Fruit fly (Drosophila melanogaster): ENCODE data around the gene CG1637.
A peak's percentile ranks its signal among the peaks of the same experiment; 100 is the strongest.

The CG1637 gene

dm6 chrX:10838962-10839361 is 38.7 kb downstream of the CG1637 start, which contains the start of gene CG15210:
TSS of gene CG15210 (plus strand) at chrX:10839230.
- TF ChIP-seq al (GFP tag; IDR thresholded peaks at IDR 0.05) (no peak), Adf1 (GFP tag; IDR thresholded peaks at IDR 0.05) (peak; percentile 63; the same call in 1 of the 2 replicates), Med (GFP tag) (peak; percentile 49), CG5180 (GFP tag; optimal IDR thresholded peaks at IDR 0.05) (peak; percentile 84)

- TF ChIP-seq org-1 (GFP tag; optimal IDR thresholded peaks at IDR 0.05): no peak
- TF ChIP-seq Dek (tag; optimal IDR thresholded peaks at IDR 0.05): no peak
- no peak for TF ChIP-seq CG12071 (GFP tag; optimal IDR thresholded peaks at IDR 0.05)
- no peak for TF ChIP-seq Dip3 (GFP tag; optimal IDR thresholded peaks at IDR 0.05)
- TF ChIP-seq Opbp (GFP tag; IDR thresholded peaks at IDR 0.05; ENCODE audit: partially characterized antibody): 0 out of 3 replicates have a peak, but pooled peaks have one; percentile 39
- TF ChIP-seq Nf-YB (GFP tag; optimal IDR thresholded peaks at IDR 0.05): no peak
- TF ChIP-seq Hr3 (GFP tag; optimal IDR thresholded peaks at IDR 0.05): no peak
- no peak for TF ChIP-seq Blimp-1 (GFP tag; optimal IDR thresholded peaks at IDR 0.05)
- no peak for TF ChIP-seq Eip74EF (GFP tag; optimal IDR thresholded peaks at IDR 0.05)
- no peak for TF ChIP-seq CG4360 (GFP tag; IDR thresholded peaks at IDR 0.05)
- TF ChIP-seq CG10431 (GFP tag; optimal IDR thresholded peaks at IDR 0.05): no peak
- TF ChIP-seq CG4328 (GFP tag; optimal IDR thresholded peaks at IDR 0.05): no peak
- TF ChIP-seq Doc3 (GFP tag; IDR thresholded peaks at IDR 0.05; ENCODE audit: partially characterized antibody): no peak
- no peak for TF ChIP-seq CG4820 (GFP tag; optimal IDR thresholded peaks at IDR 0.05)
- TF ChIP-seq ash1 (GFP tag; optimal IDR thresholded peaks at IDR 0.05): no peak
- no peak for TF ChIP-seq sim (GFP tag; IDR thresholded peaks at IDR 0.05)
- TF ChIP-seq Atf6 (GFP tag; IDR thresholded peaks at IDR 0.05): no peak
- no peak for TF ChIP-seq tgo (GFP tag; IDR thresholded peaks at IDR 0.05)
- TF ChIP-seq pnt (GFP tag; optimal IDR thresholded peaks at IDR 0.05): no peak
- TF ChIP-seq emc (GFP tag; optimal IDR thresholded peaks at IDR 0.05): no peak
- no peak for TF ChIP-seq HLH54F (GFP tag; optimal IDR thresholded peaks at IDR 0.05)
- no peak for TF ChIP-seq CG15269 (tag; optimal IDR thresholded peaks at IDR 0.05)
- TF ChIP-seq abd-A (tag; optimal IDR thresholded peaks at IDR 0.05): no peak
- TF ChIP-seq CG14860 (GFP tag; IDR thresholded peaks at IDR 0.05; ENCODE audit: partially characterized antibody): 0 out of 3 replicates have a peak, but pooled peaks have one; percentile 28
- no peak for TF ChIP-seq ATbp (GFP tag; optimal IDR thresholded peaks at IDR 0.05)
- no peak for TF ChIP-seq wor (GFP tag; IDR thresholded peaks at IDR 0.05)
- TF ChIP-seq CG15479 (GFP tag; optimal IDR thresholded peaks at IDR 0.05): peak; percentile 11
- no peak for TF ChIP-seq sob (GFP tag; IDR thresholded peaks at IDR 0.05)
- TF ChIP-seq her (GFP tag; optimal IDR thresholded peaks at IDR 0.05): no peak
- TF ChIP-seq NC2β (GFP tag; optimal IDR thresholded peaks at IDR 0.05): no peak
- TF ChIP-seq zfh2 (GFP tag; optimal IDR thresholded peaks at IDR 0.05): no peak
- TF ChIP-seq CG31365 (tag; optimal IDR thresholded peaks at IDR 0.05): no peak
- TF ChIP-seq CG2202 (tag; optimal IDR thresholded peaks at IDR 0.05): no peak
- TF ChIP-seq CG8765 (GFP tag; IDR thresholded peaks at IDR 0.05): no peak
- TF ChIP-seq Oli (tag; optimal IDR thresholded peaks at IDR 0.05): no peak
- no peak for TF ChIP-seq Xbp1 (GFP tag; optimal IDR thresholded peaks at IDR 0.05)
- no peak for TF ChIP-seq Xrp1 (GFP tag; IDR thresholded peaks at IDR 0.05)
- TF ChIP-seq CG3281 (GFP tag; optimal IDR thresholded peaks at IDR 0.05): no peak
- TF ChIP-seq CG12769 (tag; optimal IDR thresholded peaks at IDR 0.05): no peak
- TF ChIP-seq tna (GFP tag; IDR thresholded peaks at IDR 0.05; ENCODE audit: partially characterized antibody): no peak
- TF ChIP-seq Ets65A (GFP tag): peak; percentile 57
- no peak for TF ChIP-seq CG17829 (tag; optimal IDR thresholded peaks at IDR 0.05)
- 0 out of 4 replicates have a peak, but pooled peaks have one; percentile 23 for TF ChIP-seq chinmo (GFP tag; IDR thresholded peaks at IDR 0.05; ENCODE audit: partially characterized antibody)
- TF ChIP-seq Med (GFP tag): peak; percentile 68
- peak in 1 of 2 experiments; percentile 91 for TF ChIP-seq Dfd (GFP tag; optimal IDR thresholded peaks at IDR 0.05)
- TF ChIP-seq cg (GFP tag; optimal IDR thresholded peaks at IDR 0.05): peak; percentile 24
These were observed 42.1 kb downstream of the CG1637 start for dm6 chrX:10835631-10836030.

Measured in whole organism, embryonic.